Fruit fly (Drosophila melanogaster) ovary, adult (tissue): ENCODE results near the gene hth.

Source experiments
- CG17801 ChIP-seq: fragments of 200-800 bp; optimal IDR thresholded peaks from 2 replicates; lab custom pipeline; 2019; ENCODE audit warnings: missing biosample characterization, mild to moderate bottlenecking, missing genetic modification characterization, moderate library complexity; ENCODE audit not compliant: partially characterized antibody

hth gene

dm6 chr3R:10639468-10639867 lies at the start of gene hth:
hth (minus strand) TSS chr3R:10639568.
- no peak for TF ChIP-seq CG17801 (GFP tag; lab: Kevin White, UChicago)

- TF ChIP-seq CG17801 (GFP tag; lab: Kevin White, UChicago) = no peak
Measured at dm6 chr3R:10688835-10689234, 49.5 kb upstream of the hth start.

dm6 chr3R:10688160-10688559 lies 48.8 kb upstream of the hth start:
- TF ChIP-seq CG17801 (GFP tag; lab: Kevin White, UChicago) = no peak

- TF ChIP-seq CG17801 (GFP tag; lab: Kevin White, UChicago) = no peak
Measured at dm6 chr3R:10687312-10687711, 47.9 kb upstream of the hth start.

dm6 chr3R:10686307-10687094 lies 47.1 kb upstream of the hth start, which contains the start of gene Skel:
Skel (plus strand) TSS chr3R:10686943.
- TF ChIP-seq CG17801 (GFP tag; lab: Kevin White, UChicago) = no peak

- no peak for TF ChIP-seq CG17801 (GFP tag; lab: Kevin White, UChicago)
Measured at dm6 chr3R:10684284-10684683, 44.9 kb upstream of the hth start.

dm6 chr3R:10683226-10683625 lies 43.9 kb upstream of the hth start:
- no peak for TF ChIP-seq CG17801 (GFP tag; lab: Kevin White, UChicago)

- no peak for TF ChIP-seq CG17801 (GFP tag; lab: Kevin White, UChicago)
Measured at dm6 chr3R:10681682-10681962, 42.3 kb upstream of the hth start.

dm6 chr3R:10680825-10681681 lies 41.7 kb upstream of the hth start, which contains the start of gene Phyhd1:
Phyhd1 (minus strand) TSS chr3R:10680925.
- peak; percentile 90 for TF ChIP-seq CG17801 (GFP tag; lab: Kevin White, UChicago)

dm6 chr3R:10679911-10680310 lies 40.5 kb upstream of the hth start:
- no peak for TF ChIP-seq CG17801 (GFP tag; lab: Kevin White, UChicago)

- TF ChIP-seq CG17801 (GFP tag; lab: Kevin White, UChicago) = no peak
Measured at dm6 chr3R:10678935-10679565, 39.7 kb upstream of the hth start.

dm6 chr3R:10677245-10677902 lies 38.0 kb upstream of the hth start, which contains the start of gene CG6465:
CG6465 (minus strand) TSS chr3R:10677251.
- no peak for TF ChIP-seq CG17801 (GFP tag; lab: Kevin White, UChicago)

- no peak for TF ChIP-seq CG17801 (GFP tag; lab: Kevin White, UChicago)
Measured at dm6 chr3R:10675101-10675500, 35.7 kb upstream of the hth start.

dm6 chr3R:10673571-10673970 lies 34.2 kb upstream of the hth start:
- TF ChIP-seq CG17801 (GFP tag; lab: Kevin White, UChicago) = no peak

- no peak for TF ChIP-seq CG17801 (GFP tag; lab: Kevin White, UChicago)
Measured at dm6 chr3R:10672680-10673079, 33.3 kb upstream of the hth start.
